Worm (Caenorhabditis elegans) whole organism, mixed stage, embryonic: ENCODE measurements around the gene nhr-158.

ENCODE experiments used
- elt-3 ChIP-seq: fragments of 150-350 bp; optimal IDR thresholded peaks from 2 replicates; lab custom pipeline; 2014; ENCODE audit warnings: missing biosample characterization, missing genetic modification characterization
- lin-13 ChIP-seq: fragments of 150-350 bp; optimal IDR thresholded peaks from 2 replicates; lab custom pipeline; 2014; ENCODE audit warnings: missing biosample characterization, missing genetic modification characterization
- lsy-2 ChIP-seq: fragments of 150-350 bp; optimal IDR thresholded peaks from 2 replicates; lab custom pipeline; 2014; ENCODE audit warnings: missing biosample characterization, missing genetic modification characterization
- nhr-76 ChIP-seq: sonication (generic microtip); optimal IDR thresholded peaks from 2 replicates; lab custom pipeline; 2017; ENCODE audit warnings: missing biosample characterization, missing genetic modification characterization
- pha-4 ChIP-seq: fragments of 150-350 bp; optimal IDR thresholded peaks from 2 replicates; lab custom pipeline; 2018; ENCODE audit warnings: missing biosample characterization, missing genetic modification reagents, missing genetic modification characterization

DNA sequence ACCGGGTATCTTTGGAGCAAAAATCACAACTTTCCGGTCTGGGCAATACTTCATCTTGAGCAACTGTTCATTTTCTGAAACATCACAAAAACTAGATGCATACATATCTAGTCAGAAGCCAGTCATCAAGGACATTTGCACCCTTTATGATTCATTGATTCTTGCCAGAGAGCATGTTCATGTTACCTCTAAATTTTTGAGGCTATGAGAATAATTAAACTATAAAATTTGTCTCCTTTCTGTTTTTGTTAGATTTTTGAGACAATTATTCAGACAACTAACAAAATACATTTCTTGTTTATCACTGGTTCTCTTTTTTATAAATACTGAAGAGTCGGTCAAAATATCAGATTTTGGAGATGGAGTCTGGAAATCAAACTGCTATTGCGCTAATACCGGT, 42.5 kb upstream of the nhr-158 start, which contains the start of gene srx-67:
- TF ChIP-seq elt-3 (tag; lab: Kevin White, UChicago) (no peak), lsy-2 (tag; lab: Kevin White, UChicago) (no peak), lin-13 (tag; lab: Kevin White, UChicago) (no peak), nhr-76 (tag; lab: Kevin White, UChicago) (no peak), pha-4 (tag; lab: Kevin White, UChicago) (no peak)
